Fruit fly (Drosophila melanogaster) whole organism, embryonic: Measurements from ENCODE around the gene CG9444.
"Not testable (repeated sequence)": the region's sequence is repeated elsewhere in the genome, so short reads cannot be mapped to it uniquely, and the experiment has no call there.

Experiments
- Atf6 ChIP-seq: fragments of 200-800 bp; sonication (Bioruptor generic); IDR thresholded peaks from 2 replicates; pipeline ENCODE4 v1.3.6; 2022; ENCODE audit warnings: missing biosample characterization, missing genetic modification characterization
- CG10979 ChIP-seq: fragments of 200-800 bp; sonication (Bioruptor generic); optimal IDR thresholded peaks from 2 replicates; lab custom pipeline; 2018; ENCODE audit warnings: missing biosample characterization, mild to moderate bottlenecking, missing genetic modification characterization, moderate library complexity
- CG12155 ChIP-seq: fragments of 200-800 bp; sonication (Bioruptor generic); optimal IDR thresholded peaks from 3 replicates; lab custom pipeline; 2016; ENCODE audit warnings: missing biosample characterization, missing genetic modification characterization
- CG15073 ChIP-seq: fragments of 200-800 bp; sonication (Bioruptor generic); optimal IDR thresholded peaks from 2 replicates; lab custom pipeline; 2016; ENCODE audit warnings: missing biosample characterization, missing genetic modification characterization
- CG15479 ChIP-seq: fragments of 200-800 bp; sonication (Bioruptor generic); optimal IDR thresholded peaks from 3 replicates; lab custom pipeline; 2019; ENCODE audit warnings: missing biosample characterization, mild to moderate bottlenecking, missing genetic modification characterization, moderate library complexity
- CG16813 ChIP-seq: fragments of 200-800 bp; sonication (Bioruptor generic); IDR thresholded peaks from 3 replicates; pipeline ENCODE4 v1.3.6; 2022; ENCODE audit warnings: missing biosample characterization, missing genetic modification characterization; ENCODE audit not compliant: partially characterized antibody
- CG16815 ChIP-seq: fragments of 200-800 bp; sonication (Bioruptor generic); optimal IDR thresholded peaks from 3 replicates; lab custom pipeline; 2017; ENCODE audit warnings: missing biosample characterization, mild to moderate bottlenecking, missing genetic modification characterization
- CG17359 ChIP-seq: fragments of 200-800 bp; sonication (Bioruptor generic); optimal IDR thresholded peaks from 3 replicates; lab custom pipeline; 2018; ENCODE audit warnings: missing biosample characterization, mild to moderate bottlenecking, missing genetic modification characterization, moderate library complexity
- CG2129 ChIP-seq: fragments of 200-800 bp; sonication (Bioruptor generic); IDR thresholded peaks from 2 replicates; pipeline ENCODE4 v1.3.6; 2022; ENCODE audit warnings: missing biosample characterization, missing genetic modification characterization; ENCODE audit not compliant: partially characterized antibody
- CTCF ChIP-seq: fragments of 200-800 bp; sonication (Bioruptor generic); optimal IDR thresholded peaks from 2 replicates; lab custom pipeline; 2017; ENCODE audit warnings: missing biosample characterization, mild to moderate bottlenecking, missing genetic modification characterization, moderate library complexity
- Dref ChIP-seq: fragments of 200-800 bp; sonication (Bioruptor generic); IDR thresholded peaks from 2 replicates; pipeline ENCODE4 v1.3.6; 2022; ENCODE audit warnings: missing biosample characterization, missing genetic modification characterization
- Elba2 ChIP-seq: fragments of 200-800 bp; sonication (Bioruptor generic); optimal IDR thresholded peaks from 3 replicates; lab custom pipeline; 2016; ENCODE audit warnings: missing biosample characterization, missing genetic modification characterization
- Hr3 ChIP-seq: fragments of 200-800 bp; sonication (Bioruptor generic); optimal IDR thresholded peaks from 3 replicates; lab custom pipeline; 2016; ENCODE audit warnings: missing biosample characterization, missing genetic modification characterization
- MESR4 ChIP-seq: fragments of 200-800 bp; sonication (Bioruptor generic); optimal IDR thresholded peaks from 2 replicates; lab custom pipeline; 2018; ENCODE audit warnings: missing biosample characterization, mild to moderate bottlenecking, missing genetic modification characterization, moderate library complexity
- Mad ChIP-seq: fragments of 200-800 bp; sonication (Bioruptor generic); optimal IDR thresholded peaks from 2 replicates; lab custom pipeline; 2016; ENCODE audit warnings: missing biosample characterization, missing genetic modification characterization
- Med ChIP-seq: fragments of 200-800 bp; sonication (Bioruptor generic); peaks from one replicate; lab custom pipeline; 2016; ENCODE audit warnings: missing biosample characterization, missing genetic modification characterization, mild to moderate bottlenecking, inconsistent platforms, moderate library complexity
- Pdp1 ChIP-seq, 2 experiments: fragments of 200-800 bp; sonication (Bioruptor generic); optimal IDR thresholded peaks; 3 replicates each; lab custom pipeline; 2016; ENCODE audit warnings: missing biosample characterization in 2 of 2, missing genetic modification characterization in 2 of 2, mild to moderate bottlenecking in 1 of 2, moderate library complexity in 1 of 2
- abd-A ChIP-seq: fragments of 200-800 bp; sonication (Bioruptor generic); optimal IDR thresholded peaks from 3 replicates; lab custom pipeline; 2019; ENCODE audit warnings: missing biosample characterization, mild to moderate bottlenecking, missing genetic modification characterization, moderate library complexity
- bsh ChIP-seq, 2 experiments: fragments of 200-800 bp; sonication (Bioruptor generic); optimal IDR thresholded peaks; 2 replicates each; lab custom pipeline; 2017 to 2018; ENCODE audit warnings: mild to moderate bottlenecking in 2 of 2, missing biosample characterization in 2 of 2, missing genetic modification characterization in 2 of 2, moderate library complexity in 1 of 2
- chinmo ChIP-seq: fragments of 200-800 bp; sonication (Bioruptor generic); IDR thresholded peaks from 4 replicates; pipeline ENCODE4 v1.3.6; 2022; ENCODE audit warnings: missing biosample characterization, missing genetic modification characterization; ENCODE audit not compliant: partially characterized antibody
- croc ChIP-seq: fragments of 200-800 bp; sonication (Bioruptor generic); conservative IDR thresholded peaks from 3 replicates; pipeline ENCODE4 v1.3.6; 2022; ENCODE audit warnings: missing biosample characterization, missing genetic modification characterization
- exex ChIP-seq: fragments of 200-800 bp; sonication (Bioruptor generic); optimal IDR thresholded peaks from 4 replicates; lab custom pipeline; 2018; ENCODE audit warnings: missing biosample characterization, mild to moderate bottlenecking, missing genetic modification characterization, moderate library complexity
- ham ChIP-seq: fragments of 200-800 bp; sonication (Bioruptor generic); IDR thresholded peaks from 2 replicates; pipeline ENCODE4 v1.3.6; 2022; ENCODE audit warnings: missing biosample characterization, missing genetic modification characterization
- klu ChIP-seq: fragments of 200-800 bp; sonication (Bioruptor generic); IDR thresholded peaks from 2 replicates; pipeline ENCODE4 v1.3.6; 2022; ENCODE audit warnings: missing biosample characterization, missing genetic modification characterization
- knrl ChIP-seq: fragments of 200-800 bp; sonication (Bioruptor generic); IDR thresholded peaks from 3 replicates; pipeline ENCODE4 v1.3.6; 2022; ENCODE audit warnings: missing biosample characterization, missing genetic modification characterization; ENCODE audit not compliant: partially characterized antibody
- lbe ChIP-seq: fragments of 200-800 bp; sonication (Bioruptor generic); optimal IDR thresholded peaks from 2 replicates; lab custom pipeline; 2016; ENCODE audit warnings: missing biosample characterization, mild to moderate bottlenecking, missing genetic modification characterization
- mam ChIP-seq: fragments of 200-800 bp; sonication (Bioruptor generic); optimal IDR thresholded peaks from 3 replicates; lab custom pipeline; 2016; ENCODE audit warnings: missing biosample characterization, missing genetic modification characterization
- pnt ChIP-seq: fragments of 200-800 bp; sonication (Bioruptor generic); optimal IDR thresholded peaks from 3 replicates; lab custom pipeline; 2016; ENCODE audit warnings: missing biosample characterization, missing genetic modification characterization
- repo ChIP-seq: fragments of 200-800 bp; sonication (Bioruptor generic); optimal IDR thresholded peaks from 2 replicates; lab custom pipeline; 2016; ENCODE audit warnings: missing biosample characterization, missing genetic modification characterization
- sc ChIP-seq, 3 experiments: fragments of >200 bp in 2 of 3; fragments of 200-800 bp in 1 of 3; sonication (Bioruptor generic) in 1 of 3; optimal IDR thresholded peaks; 2 replicates in 2 of 3; 3 replicates in 1 of 3; lab custom pipeline; 2017; ENCODE audit warnings: mild to moderate bottlenecking in 1 of 3, missing biosample characterization in 1 of 3, missing genetic modification characterization in 1 of 3, missing genetic modification reagents in 1 of 3
- sim ChIP-seq: fragments of 200-800 bp; sonication (Bioruptor generic); IDR thresholded peaks from 2 replicates; pipeline ENCODE4 v1.3.6; 2022; ENCODE audit warnings: missing biosample characterization, missing genetic modification characterization
- stwl ChIP-seq: fragments of 200-800 bp; sonication (Bioruptor generic); optimal IDR thresholded peaks from 3 replicates; lab custom pipeline; 2018; ENCODE audit warnings: missing biosample characterization, mild to moderate bottlenecking, missing genetic modification characterization, moderate library complexity
- sug ChIP-seq: fragments of 200-800 bp; optimal IDR thresholded peaks from 2 replicates; lab custom pipeline; 2019; ENCODE audit warnings: missing biosample characterization, mild to moderate bottlenecking, missing genetic modification characterization, moderate library complexity
- twi ChIP-seq: fragments of 200-800 bp; optimal IDR thresholded peaks from 2 replicates; lab custom pipeline; 2019; ENCODE audit warnings: missing biosample characterization, mild to moderate bottlenecking, missing genetic modification characterization, moderate library complexity

Gene CG9444

DNA sequence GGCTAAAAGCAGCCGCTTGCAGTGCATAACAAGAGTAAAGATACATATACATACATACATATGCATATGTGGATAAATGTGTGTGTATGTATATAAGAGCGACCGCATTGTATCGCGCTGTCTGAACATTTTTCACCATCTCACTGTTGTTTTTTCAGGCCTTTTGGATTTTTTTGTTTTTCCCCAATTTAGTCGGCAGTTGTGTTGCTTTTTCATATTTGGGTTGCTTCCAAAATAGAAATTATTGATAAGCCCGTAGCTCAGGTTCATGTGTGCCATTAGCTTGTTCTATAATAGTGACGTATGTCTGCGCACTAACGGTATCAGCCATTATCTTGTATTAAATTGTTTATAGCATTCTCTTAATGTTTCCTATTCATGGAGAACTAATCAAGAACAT is 16.4 kb upstream of the CG9444 start (continued):
- TF ChIP-seq MESR4 (GFP tag; lab: Kevin White, UChicago) (no peak), exex (tag; lab: Kevin White, UChicago) (peak; percentile 71), Elba2 (GFP tag; lab: Kevin White, UChicago) (no peak), Mad (GFP tag; lab: Kevin White, UChicago) (no peak), Pdp1 (GFP tag; optimal IDR thresholded peaks at IDR 0.05; lab: Kevin White, UChicago) (peak in 1 of 2 experiments; percentile 62), ham (GFP tag; lab: Robert Waterston, UW) (no peak), CG12155 (no peak), Dref (GFP tag; lab: Robert Waterston, UW) (no peak), bsh (GFP tag; optimal IDR thresholded peaks at IDR 0.05; lab: Kevin White, UChicago) (no peak), Hr3 (no peak), sim (GFP tag; lab: Robert Waterston, UW) (no peak), CG17359 (tag; lab: Kevin White, UChicago) (no peak)

DNA sequence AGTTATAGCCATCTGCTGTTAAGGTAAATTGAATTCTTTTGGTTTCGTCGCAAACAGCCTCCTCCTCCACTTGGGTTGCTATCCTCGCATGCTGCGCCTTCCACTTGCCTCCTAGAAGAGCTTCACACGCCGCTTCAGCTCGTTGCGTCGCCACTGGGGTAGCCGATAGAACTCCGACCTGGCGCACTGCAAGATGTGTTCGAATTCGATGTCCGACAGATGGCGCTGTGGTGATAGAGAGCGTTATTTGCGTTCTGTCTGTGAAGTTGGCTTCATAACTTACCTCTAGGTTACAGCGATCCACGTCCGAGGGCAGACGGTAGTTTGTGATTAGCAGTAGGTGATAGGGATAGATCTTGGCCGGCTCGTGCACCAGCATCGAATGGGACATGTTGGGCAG is 10.9 kb upstream of the CG9444 start:
- TF ChIP-seq CG10979 (tag; lab: Kevin White, UChicago) (peak; percentile 92), CTCF (GFP tag; lab: Kevin White, UChicago) (peak; percentile 86), Atf6 (GFP tag; lab: Robert Waterston, UW) (no peak), CG16815 (no peak), CG2129 (GFP tag; lab: Robert Waterston, UW) (no peak), Med (GFP tag; lab: Kevin White, UChicago) (peak; percentile 26), twi (no peak), repo (GFP tag; lab: Kevin White, UChicago) (no peak)

DNA sequence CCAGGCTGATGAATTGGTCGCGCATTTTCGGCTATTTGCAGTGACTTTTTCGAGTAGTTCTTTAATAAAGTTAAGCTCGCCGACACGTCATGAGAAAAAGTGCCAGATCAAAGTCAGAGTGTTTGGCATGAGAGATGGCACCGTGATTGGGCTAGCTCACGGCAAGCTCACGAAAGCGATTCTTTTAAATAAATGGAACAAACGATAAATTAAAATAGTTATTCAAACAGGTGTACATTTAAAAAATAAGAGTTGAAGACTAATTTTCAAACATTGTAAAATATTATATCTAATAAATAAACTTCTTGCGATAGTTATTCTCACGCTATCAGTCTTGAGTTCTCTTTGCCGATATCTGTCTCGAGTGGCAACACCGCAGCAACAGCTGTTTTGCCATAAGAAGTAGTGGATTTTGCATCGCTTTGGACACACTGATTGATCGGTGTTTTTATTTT is 8.6 kb upstream of the CG9444 start, which contains the start of the genes Unc-115b, p24-2 and CG32939:
TSS of gene Unc-115b (minus strand) at position 101 of the 455 bp plus-strand sequence.
TSS of gene p24-2 (minus strand) at position 120 of the 455 bp plus-strand sequence.
TSS of gene CG32939 (plus strand) at position 405 of the 455 bp plus-strand sequence.
- not testable (repeated sequence) for TF ChIP-seq mam (GFP tag; lab: Kevin White, UChicago); klu; CG16813 (GFP tag; lab: Robert Waterston, UW)

DNA sequence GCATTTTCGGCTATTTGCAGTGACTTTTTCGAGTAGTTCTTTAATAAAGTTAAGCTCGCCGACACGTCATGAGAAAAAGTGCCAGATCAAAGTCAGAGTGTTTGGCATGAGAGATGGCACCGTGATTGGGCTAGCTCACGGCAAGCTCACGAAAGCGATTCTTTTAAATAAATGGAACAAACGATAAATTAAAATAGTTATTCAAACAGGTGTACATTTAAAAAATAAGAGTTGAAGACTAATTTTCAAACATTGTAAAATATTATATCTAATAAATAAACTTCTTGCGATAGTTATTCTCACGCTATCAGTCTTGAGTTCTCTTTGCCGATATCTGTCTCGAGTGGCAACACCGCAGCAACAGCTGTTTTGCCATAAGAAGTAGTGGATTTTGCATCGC is 1.3 kb upstream of the CG9444 start, which contains the start of the genes eca and CG18542:
TSS of gene eca (minus strand) at position 101 of the 400 bp plus-strand sequence.
TSS of gene CG18542 (plus strand) at position 385 of the 400 bp plus-strand sequence.
- TF ChIP-seq CG15073; sug (tag; lab: Kevin White, UChicago); pnt (GFP tag; lab: Kevin White, UChicago): not testable (repeated sequence)
- TF ChIP-seq, all 482 proteins: peak for 0; not testable (repeated sequence) for 482

DNA sequence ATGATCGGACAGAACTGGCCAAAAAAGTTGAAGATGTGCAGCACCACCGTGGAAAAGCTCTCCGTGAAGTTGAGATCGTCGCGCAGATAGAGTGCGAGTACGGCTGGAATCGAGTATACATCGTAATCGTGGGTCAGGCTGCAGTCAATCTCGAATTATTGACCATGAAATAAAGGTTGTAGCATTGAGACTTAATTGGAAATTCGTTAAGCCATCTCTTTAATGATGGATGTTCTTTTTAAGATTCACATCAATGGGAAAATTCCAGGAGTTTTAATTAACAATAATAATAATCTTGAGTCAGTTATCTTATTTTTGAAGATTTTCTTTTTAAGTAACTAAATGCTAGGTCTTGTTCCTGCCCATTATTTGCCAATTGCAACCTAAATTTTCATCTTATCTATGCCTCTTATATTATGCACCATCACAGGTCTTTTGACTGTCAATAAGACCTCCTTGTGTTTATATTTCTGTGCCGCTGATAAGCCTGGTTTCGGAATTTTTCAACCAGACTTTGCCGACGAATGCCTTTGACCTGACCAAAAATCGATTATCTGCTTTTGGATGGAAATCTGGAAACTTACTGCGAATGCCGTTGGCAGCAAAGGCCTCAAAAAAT is 891 bp downstream of the CG9444 start:
- TF ChIP-seq CG15479 (GFP tag; lab: Kevin White, UChicago) (peak; percentile 56), chinmo (GFP tag; lab: Robert Waterston, UW) (no peak), sc (optimal IDR thresholded peaks at IDR 0.05; lab: Kevin White, UChicago) (no peak), sc (GFP tag; optimal IDR thresholded peaks at IDR 0.05; lab: Kevin White, UChicago) (no peak), croc (GFP tag; lab: Robert Waterston, UW) (no peak), stwl (tag; lab: Kevin White, UChicago) (no peak), knrl (no peak), abd-A (no peak), lbe (GFP tag; lab: Kevin White, UChicago) (no peak)
